Worm (Caenorhabditis elegans) whole organism, L4/young adult: Measurements from ENCODE around the gene T04C9.1.

Source experiments
- W03F9.2 ChIP-seq: fragments of 150-350 bp; optimal IDR thresholded peaks from 2 replicates; lab custom pipeline; 2014; ENCODE audit warnings: missing biosample characterization, missing genetic modification characterization
- dao-5 ChIP-seq: sonication (generic microtip); optimal IDR thresholded peaks from 2 replicates; lab custom pipeline; 2016; ENCODE audit warnings: missing genotype, missing genetic modification characterization, moderate library complexity, missing compliant biosample characterization
- him-1 ChIP-seq: sonication (generic microtip); optimal IDR thresholded peaks from 2 replicates; lab custom pipeline; 2016; ENCODE audit warnings: missing genotype, missing genetic modification reagents, missing genetic modification characterization, missing compliant biosample characterization

DNA sequence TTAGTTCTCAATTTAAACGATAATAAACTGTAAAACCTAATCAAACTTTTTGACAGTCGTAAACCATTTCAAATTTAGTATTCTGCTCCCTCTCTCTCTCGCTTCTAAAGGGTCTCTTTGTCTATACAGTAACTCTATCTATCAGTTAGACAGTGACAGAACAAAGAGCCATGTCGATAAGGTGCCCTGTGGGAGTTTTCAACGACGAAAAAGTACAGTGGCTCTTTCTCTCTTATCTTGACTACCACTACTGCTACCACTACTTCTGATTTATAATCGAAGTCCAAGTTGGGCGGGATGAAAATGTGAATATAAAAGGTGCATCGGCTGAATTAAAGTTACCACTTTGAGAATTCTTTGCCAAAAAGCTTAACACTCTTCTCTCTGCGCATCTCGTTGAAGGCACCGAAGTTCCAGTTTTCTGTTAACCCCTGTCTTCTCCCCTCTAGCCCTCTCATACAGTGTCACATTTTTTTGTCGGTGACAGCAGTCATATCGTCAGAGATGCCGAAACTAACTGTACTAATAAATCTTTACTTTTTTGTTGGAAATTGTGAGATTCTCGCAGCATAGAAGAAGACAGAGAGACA, 42.2 kb upstream of the T04C9.1 start:
- TF ChIP-seq W03F9.2 (tag; lab: Kevin White, UChicago) (no peak), dao-5 (tag; lab: Kevin White, UChicago) (no peak), him-1 (no peak)
